Worm (Caenorhabditis elegans) whole organism, mixed stage, embryonic: ENCODE results near the gene phf-15.

Source experiments
- elt-1 ChIP-seq: sonication (generic microtip); optimal IDR thresholded peaks from 2 replicates; lab custom pipeline; 2017; ENCODE audit warnings: missing genetic modification characterization, mild to moderate bottlenecking, missing compliant biosample characterization, antibody characterized with exemption, moderate library complexity, borderline replicate concordance; ENCODE audit not compliant: insufficient read depth
- elt-3 ChIP-seq: fragments of 150-350 bp; optimal IDR thresholded peaks from 2 replicates; lab custom pipeline; 2014; ENCODE audit warnings: missing biosample characterization, missing genetic modification characterization
- lsy-2 ChIP-seq: fragments of 150-350 bp; optimal IDR thresholded peaks from 2 replicates; lab custom pipeline; 2014; ENCODE audit warnings: missing biosample characterization, missing genetic modification characterization
- mep-1 ChIP-seq: fragments of 150-350 bp; optimal IDR thresholded peaks from 2 replicates; lab custom pipeline; 2017; ENCODE audit warnings: missing biosample characterization, missing genetic modification reagents, missing genetic modification characterization, inconsistent platforms
- nhr-12 ChIP-seq: fragments of 150-350 bp; optimal IDR thresholded peaks from 2 replicates; lab custom pipeline; 2014; ENCODE audit warnings: missing biosample characterization, missing genetic modification characterization
- nhr-2 ChIP-seq: fragments of 150-350 bp; optimal IDR thresholded peaks from 2 replicates; lab custom pipeline; 2014; ENCODE audit warnings: missing biosample characterization, missing genetic modification characterization
- nhr-28 ChIP-seq: fragments of 150-350 bp; optimal IDR thresholded peaks from 2 replicates; lab custom pipeline; 2014; ENCODE audit warnings: missing biosample characterization, missing genetic modification characterization
- nhr-76 ChIP-seq: sonication (generic microtip); optimal IDR thresholded peaks from 2 replicates; lab custom pipeline; 2017; ENCODE audit warnings: missing biosample characterization, missing genetic modification characterization
- snpc-4 ChIP-seq: fragments of 150-350 bp; optimal IDR thresholded peaks from 2 replicates; lab custom pipeline; 2014; ENCODE audit warnings: missing biosample characterization, missing genetic modification characterization
- sptf-1 ChIP-seq: sonication (generic microtip); optimal IDR thresholded peaks from 2 replicates; lab custom pipeline; 2017; ENCODE audit warnings: mild to moderate bottlenecking, missing genetic modification characterization, moderate library complexity, missing compliant biosample characterization
- unc-62 ChIP-seq: fragments of 150-350 bp; optimal IDR thresholded peaks from 2 replicates; lab custom pipeline; 2014; ENCODE audit warnings: missing biosample characterization, missing genetic modification reagents, missing genetic modification characterization

DNA sequence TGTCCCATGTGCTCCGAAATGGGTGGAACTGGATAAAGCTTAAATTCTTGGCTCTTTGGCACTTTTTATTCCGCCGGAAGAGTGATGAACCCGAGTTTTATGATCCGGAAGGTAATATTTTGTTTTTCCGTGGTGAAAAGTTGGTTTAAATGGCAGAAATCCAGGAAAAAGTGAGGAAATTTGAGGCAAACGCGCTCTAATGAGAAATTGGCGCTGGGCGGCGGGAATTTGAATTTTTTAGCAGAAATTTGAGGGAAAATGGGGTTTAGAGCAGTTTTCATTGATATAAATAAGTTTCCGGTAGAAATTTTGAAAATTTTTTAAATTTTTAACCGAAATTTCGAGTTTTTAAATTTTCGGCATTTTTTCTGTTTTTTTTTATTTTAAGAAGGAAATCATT is 11.0 kb upstream of the phf-15 start:
- TF ChIP-seq nhr-28 (tag; lab: Kevin White, UChicago) (no peak), nhr-76 (tag; lab: Kevin White, UChicago) (no peak), lsy-2 (tag; lab: Kevin White, UChicago) (no peak), nhr-2 (tag; lab: Kevin White, UChicago) (no peak), nhr-12 (no peak), mep-1 (tag; lab: Kevin White, UChicago) (no peak), unc-62 (GFP tag; lab: Kevin White, UChicago) (no peak), snpc-4 (tag; lab: Kevin White, UChicago) (no peak), elt-1 (no peak), sptf-1 (tag; lab: Kevin White, UChicago) (no peak), elt-3 (tag; lab: Kevin White, UChicago) (no peak)
